Fruit fly (Drosophila melanogaster): ENCODE data around the gene Nf-YC.

DNA sequence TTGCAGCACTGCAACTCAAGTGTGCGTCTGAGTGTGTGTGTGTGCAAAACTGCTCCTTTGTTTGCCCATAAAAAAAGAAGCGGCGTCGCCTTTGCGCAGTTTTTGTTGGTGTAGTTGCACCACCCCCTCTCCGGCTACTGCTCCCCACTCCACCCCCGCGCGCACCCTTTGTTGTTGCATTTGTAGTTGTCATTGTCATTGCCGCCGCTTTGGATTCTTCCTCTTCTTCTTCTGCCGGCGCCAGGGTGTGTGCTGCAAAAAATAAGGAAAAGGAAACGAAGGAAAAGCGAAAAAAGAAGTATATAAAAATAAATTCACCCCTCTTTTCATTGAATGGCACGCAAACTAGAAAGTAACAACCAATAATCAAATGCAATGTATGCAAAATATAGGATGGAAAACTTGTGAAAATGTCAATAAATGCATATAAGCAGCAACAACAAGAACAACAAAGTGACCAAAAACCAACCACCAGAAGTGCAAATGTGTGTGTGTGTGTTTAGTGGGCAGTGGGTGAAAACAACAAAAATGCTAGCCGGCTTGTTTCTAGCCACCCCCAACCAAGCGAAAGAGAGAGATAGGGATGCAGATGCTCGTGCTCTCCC is 16.7 kb downstream of the Nf-YC start:
- TF ChIP-seq Hr78 (GFP tag; optimal IDR thresholded peaks at IDR 0.05) (no peak), br (GFP tag; optimal IDR thresholded peaks at IDR 0.05) (no peak), usp (GFP tag; optimal IDR thresholded peaks at IDR 0.05) (no peak), N (GFP tag; optimal IDR thresholded peaks at IDR 0.05) (no peak), ey (GFP tag; optimal IDR thresholded peaks at IDR 0.05) (no peak), Dfd (GFP tag; optimal IDR thresholded peaks at IDR 0.05) (no peak)

Data from whole organism, wandering third instar larva.